Fruit fly (Drosophila melanogaster) whole organism, embryonic: ENCODE measurements around the gene Sas-4.
A peak's percentile ranks its signal among the peaks of the same experiment; 100 is the strongest.

Experiments
- Atf3 ChIP-seq: fragments of 200-800 bp; sonication (Bioruptor generic); optimal IDR thresholded peaks from 3 replicates; lab custom pipeline; 2016; ENCODE audit warnings: missing biosample characterization, missing genetic modification characterization
- Awh ChIP-seq: fragments of 200-800 bp; sonication (Bioruptor generic); IDR thresholded peaks from 2 replicates; pipeline ENCODE4, ENCODE4 v1.3.6; 2022; ENCODE audit warnings: missing biosample characterization, missing genetic modification characterization
- Bteb2 ChIP-seq: fragments of 200-800 bp; sonication (Bioruptor generic); optimal IDR thresholded peaks from 2 replicates; lab custom pipeline; 2016; ENCODE audit warnings: missing biosample characterization, missing genetic modification characterization
- CG11695 ChIP-seq: fragments of 200-800 bp; sonication (Bioruptor generic); IDR thresholded peaks from 3 replicates; pipeline ENCODE4 v1.3.6; 2022; ENCODE audit warnings: missing biosample characterization, missing genetic modification characterization
- CG12391 ChIP-seq: fragments of 200-800 bp; sonication (Bioruptor generic); optimal IDR thresholded peaks from 3 replicates; lab custom pipeline; 2018; ENCODE audit warnings: missing biosample characterization, mild to moderate bottlenecking, missing genetic modification characterization, moderate library complexity
- CG14014 ChIP-seq: fragments of 200-800 bp; sonication (Bioruptor generic); IDR thresholded peaks from 2 replicates; pipeline ENCODE4 v1.3.6; 2022; ENCODE audit warnings: missing biosample characterization, missing genetic modification characterization
- CG14710 ChIP-seq: fragments of 200-800 bp; sonication (Bioruptor generic); optimal IDR thresholded peaks from 3 replicates; lab custom pipeline; 2019; ENCODE audit warnings: missing biosample characterization, mild to moderate bottlenecking, missing genetic modification characterization, moderate library complexity
- CG17186 ChIP-seq: fragments of 200-800 bp; sonication (Bioruptor generic); optimal IDR thresholded peaks from 3 replicates; lab custom pipeline; 2017; ENCODE audit warnings: missing biosample characterization, missing genetic modification reagents, missing genetic modification characterization
- CG17359 ChIP-seq: fragments of 200-800 bp; sonication (Bioruptor generic); optimal IDR thresholded peaks from 3 replicates; lab custom pipeline; 2018; ENCODE audit warnings: missing biosample characterization, mild to moderate bottlenecking, missing genetic modification characterization, moderate library complexity
- CG17361 ChIP-seq: fragments of 200-800 bp; sonication (Bioruptor generic); IDR thresholded peaks from 3 replicates; pipeline ENCODE4 v1.3.6; 2022; ENCODE audit warnings: missing biosample characterization, missing genetic modification characterization
- CG18262 ChIP-seq: fragments of 200-800 bp; optimal IDR thresholded peaks from 3 replicates; lab custom pipeline; 2019; ENCODE audit warnings: missing biosample characterization, mild to moderate bottlenecking, missing genetic modification characterization, moderate library complexity
- CG30431 ChIP-seq: fragments of 200-800 bp; sonication (Bioruptor generic); optimal IDR thresholded peaks from 2 replicates; lab custom pipeline; 2017; ENCODE audit warnings: missing biosample characterization, missing genetic modification characterization
- CG31224 ChIP-seq: fragments of 200-800 bp; sonication (Bioruptor generic); IDR thresholded peaks from 2 replicates; pipeline ENCODE4 v1.3.6; 2022; ENCODE audit warnings: missing biosample characterization, missing genetic modification characterization
- CG34422 ChIP-seq: fragments of 200-800 bp; sonication (Bioruptor generic); IDR thresholded peaks from 3 replicates; pipeline ENCODE4 v1.3.6; 2022; ENCODE audit warnings: missing biosample characterization, missing genetic modification characterization
- CG3995 ChIP-seq: fragments of 200-800 bp; sonication (Bioruptor generic); optimal IDR thresholded peaks from 3 replicates; lab custom pipeline; 2016; ENCODE audit warnings: missing biosample characterization, missing genetic modification characterization
- CG4707 ChIP-seq: fragments of 200-800 bp; sonication (Bioruptor generic); optimal IDR thresholded peaks from 2 replicates; lab custom pipeline; 2018; ENCODE audit warnings: missing biosample characterization, mild to moderate bottlenecking, missing genetic modification characterization, moderate library complexity
- CG6272 ChIP-seq: fragments of 200-800 bp; sonication (Bioruptor generic); IDR thresholded peaks from 2 replicates; pipeline ENCODE4 v1.3.6; 2022; ENCODE audit warnings: missing biosample characterization, missing genetic modification characterization
- CG6683 ChIP-seq: fragments of 200-800 bp; sonication (Bioruptor generic); optimal IDR thresholded peaks from 2 replicates; lab custom pipeline; 2017; ENCODE audit warnings: missing biosample characterization, mild to moderate bottlenecking, missing genetic modification characterization, missing genetic modification reagents
- CG7271 ChIP-seq: fragments of 200-800 bp; sonication (Bioruptor generic); optimal IDR thresholded peaks from 2 replicates; lab custom pipeline; 2018; ENCODE audit warnings: missing biosample characterization, mild to moderate bottlenecking, missing genetic modification characterization, moderate library complexity
- CG8089 ChIP-seq: fragments of 200-800 bp; sonication (Bioruptor generic); optimal IDR thresholded peaks from 3 replicates; lab custom pipeline; 2016; ENCODE audit warnings: missing biosample characterization, missing genetic modification characterization
- CG8765 ChIP-seq: fragments of 200-800 bp; sonication (Bioruptor generic); IDR thresholded peaks from 2 replicates; pipeline ENCODE4 v1.3.6; 2022; ENCODE audit warnings: missing biosample characterization, missing genetic modification characterization
- CrebB ChIP-seq: fragments of 200-800 bp; sonication (Bioruptor generic); optimal IDR thresholded peaks from 3 replicates; lab custom pipeline; 2018; ENCODE audit warnings: missing biosample characterization, mild to moderate bottlenecking, missing genetic modification characterization
- Doc3 ChIP-seq: fragments of 200-800 bp; sonication (Bioruptor generic); IDR thresholded peaks from 3 replicates; pipeline ENCODE4 v1.3.6; 2022; ENCODE audit warnings: missing biosample characterization, missing genetic modification characterization; ENCODE audit not compliant: partially characterized antibody
- Drgx ChIP-seq: fragments of 200-800 bp; sonication (Bioruptor generic); IDR thresholded peaks from 2 replicates; pipeline ENCODE4 v1.3.6; 2022; ENCODE audit warnings: missing biosample characterization, missing genetic modification characterization
- Ets65A ChIP-seq: fragments of 200-800 bp; sonication (Bioruptor generic); peaks from one replicate; lab custom pipeline; 2016; ENCODE audit warnings: missing biosample characterization, missing genetic modification characterization
- Ets97D ChIP-seq: fragments of 200-800 bp; sonication (Bioruptor generic); optimal IDR thresholded peaks from 3 replicates; lab custom pipeline; 2016; ENCODE audit warnings: missing biosample characterization, missing genetic modification characterization
- Gsc ChIP-seq: fragments of 200-800 bp; sonication (Bioruptor generic); IDR thresholded peaks from 2 replicates; pipeline ENCODE4 v1.3.6; 2022; ENCODE audit warnings: missing biosample characterization, missing genetic modification characterization
- HmgZ ChIP-seq: fragments of 200-800 bp; sonication (Bioruptor generic); optimal IDR thresholded peaks from 2 replicates; lab custom pipeline; 2018; ENCODE audit warnings: missing biosample characterization, mild to moderate bottlenecking, missing genetic modification characterization
- Mes4 ChIP-seq: fragments of 200-800 bp; sonication (Bioruptor generic); optimal IDR thresholded peaks from 2 replicates; lab custom pipeline; 2016; ENCODE audit warnings: missing biosample characterization, missing genetic modification characterization
- Poxn ChIP-seq: fragments of 200-800 bp; sonication (Bioruptor generic); IDR thresholded peaks from 2 replicates; pipeline ENCODE4 v1.3.6; 2022; ENCODE audit warnings: missing biosample characterization, missing genetic modification characterization
- Trl ChIP-seq, 3 experiments: fragments of >200 bp in 2 of 3; fragments of 200-800 bp in 1 of 3; sonication (Bioruptor generic) in 1 of 3; optimal IDR thresholded peaks; 2 replicates in 1 of 3; 3 replicates in 2 of 3; lab custom pipeline; 2016 to 2017; ENCODE audit warnings: missing biosample characterization in 1 of 3, missing genetic modification characterization in 1 of 3
- bab2 ChIP-seq: fragments of 200-800 bp; sonication (Bioruptor generic); optimal IDR thresholded peaks from 2 replicates; lab custom pipeline; 2016; ENCODE audit warnings: missing biosample characterization, missing genetic modification characterization
- exex ChIP-seq: fragments of 200-800 bp; sonication (Bioruptor generic); optimal IDR thresholded peaks from 4 replicates; lab custom pipeline; 2018; ENCODE audit warnings: missing biosample characterization, mild to moderate bottlenecking, missing genetic modification characterization, moderate library complexity
- fd64A ChIP-seq: fragments of 200-800 bp; sonication (Bioruptor generic); optimal IDR thresholded peaks from 3 replicates; lab custom pipeline; 2018; ENCODE audit warnings: missing biosample characterization, mild to moderate bottlenecking, missing genetic modification characterization
- jigr1 ChIP-seq: fragments of 200-800 bp; sonication (Bioruptor generic); IDR thresholded peaks from 3 replicates; pipeline ENCODE4 v1.3.6; 2022; ENCODE audit warnings: missing biosample characterization, missing genetic modification characterization
- kay ChIP-seq: fragments of 200-800 bp; sonication (Bioruptor generic); optimal IDR thresholded peaks from 2 replicates; lab custom pipeline; 2016; ENCODE audit warnings: missing biosample characterization, missing genetic modification characterization
- kni ChIP-seq: fragments of 200-800 bp; sonication (Bioruptor generic); optimal IDR thresholded peaks from 3 replicates; lab custom pipeline; 2017; ENCODE audit warnings: mild to moderate bottlenecking, missing biosample characterization, missing genetic modification reagents, missing genetic modification characterization
- knrl ChIP-seq: fragments of 200-800 bp; sonication (Bioruptor generic); IDR thresholded peaks from 3 replicates; pipeline ENCODE4 v1.3.6; 2022; ENCODE audit warnings: missing biosample characterization, missing genetic modification characterization; ENCODE audit not compliant: partially characterized antibody
- lab ChIP-seq: fragments of 200-800 bp; sonication (Bioruptor generic); optimal IDR thresholded peaks from 3 replicates; lab custom pipeline; 2017; ENCODE audit warnings: missing biosample characterization, missing genetic modification characterization, mild to moderate bottlenecking, moderate library complexity, missing genetic modification reagents
- nerfin-2 ChIP-seq: fragments of 200-800 bp; sonication (Bioruptor generic); IDR thresholded peaks from 2 replicates; pipeline ENCODE4 v1.3.6; 2022; ENCODE audit warnings: missing biosample characterization, missing genetic modification characterization; ENCODE audit not compliant: partially characterized antibody
- otp ChIP-seq: fragments of 200-800 bp; sonication (Bioruptor generic); IDR thresholded peaks from 3 replicates; pipeline ENCODE4, ENCODE4 v1.3.6; 2022; ENCODE audit warnings: missing biosample characterization, missing genetic modification characterization
- pan ChIP-seq, 4 experiments: fragments of >200 bp in 3 of 4; fragments of 200-800 bp in 1 of 4; sonication (Bioruptor generic) in 1 of 4; optimal IDR thresholded peaks in 3 of 4; IDR thresholded peaks in 1 of 4; 2 replicates each; pipeline versions ENCODE4 v1.3.6 to Lab custom; 2017 to 2022; ENCODE audit warnings: missing biosample characterization in 2 of 4, missing genetic modification characterization in 2 of 4, mixed read lengths in 1 of 4
- sens ChIP-seq: fragments of 200-800 bp; sonication (Bioruptor generic); peaks from one replicate; lab custom pipeline; 2016; ENCODE audit warnings: missing biosample characterization, missing genetic modification characterization
- sisA ChIP-seq: fragments of 200-800 bp; sonication (Bioruptor generic); IDR thresholded peaks from 2 replicates; pipeline ENCODE4 v1.3.6; 2022; ENCODE audit warnings: missing biosample characterization, missing genetic modification characterization
- sqz ChIP-seq: fragments of 200-800 bp; sonication (Bioruptor generic); optimal IDR thresholded peaks from 3 replicates; lab custom pipeline; 2018; ENCODE audit warnings: missing biosample characterization, mild to moderate bottlenecking, missing genetic modification characterization
- ssp ChIP-seq: fragments of 200-800 bp; sonication (Bioruptor generic); IDR thresholded peaks from 2 replicates; pipeline ENCODE4 v1.3.6; 2022; ENCODE audit warnings: missing biosample characterization, missing genetic modification characterization
- tx ChIP-seq: fragments of 200-800 bp; sonication (Bioruptor generic); optimal IDR thresholded peaks from 2 replicates; lab custom pipeline; 2016; ENCODE audit warnings: missing biosample characterization, missing genetic modification characterization
- vnd ChIP-seq: fragments of 200-800 bp; sonication (Bioruptor generic); IDR thresholded peaks from 3 replicates; pipeline ENCODE4 v1.3.6; 2022; ENCODE audit warnings: missing biosample characterization, missing genetic modification characterization; ENCODE audit not compliant: partially characterized antibody
- zen ChIP-seq: fragments of 200-800 bp; sonication (Bioruptor generic); optimal IDR thresholded peaks from 3 replicates; lab custom pipeline; 2018; ENCODE audit warnings: missing biosample characterization, mild to moderate bottlenecking, missing genetic modification characterization, moderate library complexity
- zf30C ChIP-seq: fragments of 200-800 bp; sonication (Bioruptor generic); optimal IDR thresholded peaks from 3 replicates; lab custom pipeline; 2018; ENCODE audit warnings: missing biosample characterization, mild to moderate bottlenecking, missing genetic modification characterization

The Sas-4 gene

DNA sequence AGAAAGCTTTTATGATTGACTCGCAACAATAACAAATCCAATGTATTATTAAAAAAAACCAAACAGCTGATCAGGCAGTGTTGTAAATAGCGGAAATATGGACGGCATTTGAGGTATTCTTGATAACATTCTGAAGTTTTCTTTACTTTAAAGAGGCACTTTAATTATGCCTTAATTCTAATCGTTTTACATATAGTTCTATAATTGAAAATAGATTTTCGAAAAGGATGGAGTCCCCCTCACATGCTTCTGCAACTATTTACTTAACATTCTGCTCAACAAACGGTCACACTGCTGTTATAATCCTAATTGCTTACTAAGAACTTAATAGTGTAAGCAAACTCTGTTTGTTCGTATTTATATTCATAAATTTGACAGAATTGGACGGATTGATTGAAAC lies 23.2 kb upstream of the Sas-4 start, which contains the start of gene CG10068 (continued):
- TF ChIP-seq Mes4 = peak; percentile 85
- peak; percentile 95 for TF ChIP-seq CG12391 (tag; lab: Kevin White, UChicago)
- TF ChIP-seq CG30431 (GFP tag; lab: Kevin White, UChicago) = peak; percentile 76
- TF ChIP-seq sqz = peak; percentile 99
- TF ChIP-seq zf30C (GFP tag; lab: Kevin White, UChicago) = peak; percentile 18
- peak; percentile 90 for TF ChIP-seq CG17361 (GFP tag; lab: Robert Waterston, UW)
- peak; percentile 61 for TF ChIP-seq kni (GFP tag; lab: Kevin White, UChicago)
- no peak for TF ChIP-seq pan (optimal IDR thresholded peaks at IDR 0.05; lab: Kevin White, UChicago)
- peak in 1 of 2 experiments; percentile 97 for TF ChIP-seq pan (GFP tag; optimal IDR thresholded peaks at IDR 0.05 in 1 of 2, IDR thresholded peaks at IDR 0.05 in 1 of 2)
- TF ChIP-seq vnd (GFP tag; lab: Robert Waterston, UW) = no peak
- no peak for TF ChIP-seq nerfin-2 (GFP tag; lab: Robert Waterston, UW)
- TF ChIP-seq CG31224 (GFP tag; lab: Robert Waterston, UW) = peak; percentile 73
- TF ChIP-seq lab (GFP tag; lab: Kevin White, UChicago) = peak; percentile 94
- TF ChIP-seq Atf3 (GFP tag; lab: Kevin White, UChicago) = peak; percentile 84
- peak; percentile 89 for TF ChIP-seq CG14014
- peak; percentile 92 for TF ChIP-seq otp (GFP tag; lab: Robert Waterston, UW)
- TF ChIP-seq Doc3 (GFP tag; lab: Robert Waterston, UW) = no peak
- peak; percentile 70 for TF ChIP-seq ssp (GFP tag; lab: Robert Waterston, UW)
- TF ChIP-seq CG6272 (GFP tag; lab: Robert Waterston, UW) = no peak; the same call in 1 of the 2 replicates
- peak; percentile 28 for TF ChIP-seq CG4707 (GFP tag; lab: Kevin White, UChicago)
- TF ChIP-seq kay (GFP tag; lab: Kevin White, UChicago) = peak; percentile 78
- peak; percentile 13; the same call in 1 of the 3 replicates for TF ChIP-seq knrl (GFP tag; lab: Robert Waterston, UW)
- TF ChIP-seq jigr1 (GFP tag; lab: Robert Waterston, UW) = peak; percentile 17; the same call in 1 of the 3 replicates
- peak; percentile 92 for TF ChIP-seq HmgZ (tag; lab: Kevin White, UChicago)
- peak; percentile 80 for TF ChIP-seq tx
- TF ChIP-seq Ets65A (GFP tag; lab: Kevin White, UChicago) = peak; percentile 97
- peak; percentile 72 for TF ChIP-seq CG17186 (GFP tag; lab: Kevin White, UChicago)
- peak; percentile 90 for TF ChIP-seq CG17359 (tag; lab: Kevin White, UChicago)
- peak; percentile 92 for TF ChIP-seq CG7271 (tag; lab: Kevin White, UChicago)
- peak; percentile 94 for TF ChIP-seq CG34422 (GFP tag; lab: Robert Waterston, UW)
- TF ChIP-seq sens (GFP tag; lab: Kevin White, UChicago) = peak; percentile 99
- peak; percentile 89 for TF ChIP-seq bab2 (GFP tag; lab: Kevin White, UChicago)
- TF ChIP-seq CrebB (tag; lab: Kevin White, UChicago) = peak; percentile 81
- no peak for TF ChIP-seq Trl (optimal IDR thresholded peaks at IDR 0.05; lab: Kevin White, UChicago)
- TF ChIP-seq Trl (GFP tag; optimal IDR thresholded peaks at IDR 0.05; lab: Kevin White, UChicago) = peak; percentile 92
- peak; percentile 98 for TF ChIP-seq zen (tag; lab: Kevin White, UChicago)
- peak; percentile 87 for TF ChIP-seq Ets97D
- TF ChIP-seq CG8765 = peak; percentile 89
- peak; percentile 81 for TF ChIP-seq Bteb2
- TF ChIP-seq Gsc (GFP tag; lab: Robert Waterston, UW) = no peak
- peak; percentile 94 for TF ChIP-seq Awh
- peak; percentile 85 for TF ChIP-seq exex (tag; lab: Kevin White, UChicago)
- peak; percentile 91 for TF ChIP-seq CG18262 (tag; lab: Kevin White, UChicago)
- peak; percentile 44 for TF ChIP-seq CG3995 (GFP tag; lab: Kevin White, UChicago)
- peak; percentile 93 for TF ChIP-seq CG11695
- TF ChIP-seq sisA (GFP tag; lab: Robert Waterston, UW) = peak; percentile 78
- peak; percentile 71 for TF ChIP-seq CG6683
- peak; percentile 78 for TF ChIP-seq CG8089 (GFP tag; lab: Kevin White, UChicago)
- peak; percentile 62 for TF ChIP-seq Drgx
- TF ChIP-seq CG14710 (tag; lab: Kevin White, UChicago) = peak; percentile 93
- TF ChIP-seq fd64A = peak; percentile 73
- no peak for TF ChIP-seq Poxn (GFP tag; lab: Robert Waterston, UW)
